Fruit fly (Drosophila melanogaster) whole organism, embryonic: ENCODE measurements around the gene CG15141.

Experiments
- Aef1 ChIP-seq: fragments of 200-800 bp; sonication (Bioruptor generic); IDR thresholded peaks from 3 replicates; pipeline ENCODE4 v1.3.6; 2022; ENCODE audit warnings: missing biosample characterization, missing genetic modification characterization
- Antp ChIP-seq: fragments of 200-800 bp; sonication (Bioruptor generic); optimal IDR thresholded peaks from 3 replicates; lab custom pipeline; 2016; ENCODE audit warnings: missing biosample characterization, missing genetic modification characterization
- Bdp1 ChIP-seq: fragments of 200-800 bp; sonication (Bioruptor generic); optimal IDR thresholded peaks from 3 replicates; lab custom pipeline; 2016; ENCODE audit warnings: missing biosample characterization, missing genetic modification characterization
- CG10147 ChIP-seq: fragments of 200-800 bp; sonication (Bioruptor generic); optimal IDR thresholded peaks from 2 replicates; lab custom pipeline; 2019; ENCODE audit warnings: missing biosample characterization, mild to moderate bottlenecking, missing genetic modification characterization, moderate library complexity
- CG10274 ChIP-seq: fragments of 200-800 bp; sonication (Bioruptor generic); optimal IDR thresholded peaks from 3 replicates; lab custom pipeline; 2017; ENCODE audit warnings: missing biosample characterization, mild to moderate bottlenecking, missing genetic modification characterization
- CG10321 ChIP-seq: fragments of 200-800 bp; sonication (Bioruptor generic); IDR thresholded peaks from 2 replicates; pipeline ENCODE4 v1.3.6; 2022; ENCODE audit warnings: missing biosample characterization, missing genetic modification characterization
- CG12769 ChIP-seq: fragments of 200-800 bp; sonication (Bioruptor generic); optimal IDR thresholded peaks from 2 replicates; lab custom pipeline; 2019; ENCODE audit warnings: missing biosample characterization, mild to moderate bottlenecking, missing genetic modification characterization, moderate library complexity
- CG12942 ChIP-seq: fragments of 200-800 bp; sonication (Bioruptor generic); optimal IDR thresholded peaks from 3 replicates; lab custom pipeline; 2016; ENCODE audit warnings: missing biosample characterization, missing genetic modification characterization
- CG13775 ChIP-seq: fragments of 200-800 bp; sonication (Bioruptor generic); optimal IDR thresholded peaks from 3 replicates; lab custom pipeline; 2017; ENCODE audit warnings: missing biosample characterization, mild to moderate bottlenecking, missing genetic modification characterization
- CG14710 ChIP-seq: fragments of 200-800 bp; sonication (Bioruptor generic); optimal IDR thresholded peaks from 3 replicates; lab custom pipeline; 2019; ENCODE audit warnings: missing biosample characterization, mild to moderate bottlenecking, missing genetic modification characterization, moderate library complexity
- CG17186 ChIP-seq: fragments of 200-800 bp; sonication (Bioruptor generic); optimal IDR thresholded peaks from 3 replicates; lab custom pipeline; 2017; ENCODE audit warnings: missing biosample characterization, missing genetic modification reagents, missing genetic modification characterization
- CG18262 ChIP-seq: fragments of 200-800 bp; optimal IDR thresholded peaks from 3 replicates; lab custom pipeline; 2019; ENCODE audit warnings: missing biosample characterization, mild to moderate bottlenecking, missing genetic modification characterization, moderate library complexity
- CG18476 ChIP-seq: fragments of 200-800 bp; sonication (Bioruptor generic); optimal IDR thresholded peaks from 2 replicates; lab custom pipeline; 2016; ENCODE audit warnings: missing biosample characterization, mild to moderate bottlenecking, missing genetic modification characterization
- CG30020 ChIP-seq: fragments of 200-800 bp; optimal IDR thresholded peaks from 2 replicates; lab custom pipeline; 2019; ENCODE audit warnings: missing biosample characterization, mild to moderate bottlenecking, missing genetic modification characterization, moderate library complexity
- CG32532 ChIP-seq: fragments of 200-800 bp; sonication (Bioruptor generic); IDR thresholded peaks from 2 replicates; pipeline ENCODE4 v1.3.6; 2022; ENCODE audit warnings: missing biosample characterization, missing genetic modification characterization
- CG3281 ChIP-seq: fragments of 200-800 bp; sonication (Bioruptor generic); optimal IDR thresholded peaks from 3 replicates; lab custom pipeline; 2017; ENCODE audit warnings: missing biosample characterization, mild to moderate bottlenecking, missing genetic modification characterization
- CG33557 ChIP-seq: fragments of 200-800 bp; sonication (Bioruptor generic); optimal IDR thresholded peaks from 2 replicates; lab custom pipeline; 2019; ENCODE audit warnings: missing biosample characterization, mild to moderate bottlenecking, missing genetic modification characterization, moderate library complexity
- CG3995 ChIP-seq: fragments of 200-800 bp; sonication (Bioruptor generic); optimal IDR thresholded peaks from 3 replicates; lab custom pipeline; 2016; ENCODE audit warnings: missing biosample characterization, missing genetic modification characterization
- CG42726 ChIP-seq: fragments of 200-800 bp; sonication (Bioruptor generic); IDR thresholded peaks from 2 replicates; pipeline ENCODE4 v1.3.6; 2022; ENCODE audit warnings: missing biosample characterization, missing genetic modification characterization; ENCODE audit not compliant: partially characterized antibody
- CG5245 ChIP-seq: fragments of 200-800 bp; sonication (Bioruptor generic); optimal IDR thresholded peaks from 3 replicates; lab custom pipeline; 2016; ENCODE audit warnings: missing biosample characterization, missing genetic modification characterization
- CG6791 ChIP-seq: fragments of 200-800 bp; sonication (Bioruptor generic); IDR thresholded peaks from 3 replicates; pipeline ENCODE4 v1.3.6; 2022; ENCODE audit warnings: missing biosample characterization, missing genetic modification characterization; ENCODE audit not compliant: partially characterized antibody
- CG7963 ChIP-seq: fragments of 200-800 bp; sonication (Bioruptor generic); IDR thresholded peaks from 3 replicates; pipeline ENCODE4 v1.3.6; 2022; ENCODE audit warnings: missing biosample characterization, missing genetic modification characterization; ENCODE audit not compliant: partially characterized antibody
- CkIIα-i1 ChIP-seq: fragments of 200-800 bp; sonication (Bioruptor generic); IDR thresholded peaks from 2 replicates; pipeline ENCODE4 v1.3.6; 2022; ENCODE audit warnings: missing biosample characterization, missing genetic modification characterization
- H15 ChIP-seq: fragments of 200-800 bp; sonication (Bioruptor generic); IDR thresholded peaks from 3 replicates; pipeline ENCODE4 v1.3.6; 2022; ENCODE audit warnings: missing biosample characterization, missing genetic modification characterization
- Hey ChIP-seq: fragments of 200-800 bp; sonication (Bioruptor generic); optimal IDR thresholded peaks from 3 replicates; lab custom pipeline; 2018; ENCODE audit warnings: missing biosample characterization, mild to moderate bottlenecking, missing genetic modification characterization
- Hr78 ChIP-seq, 2 experiments: fragments of 200-800 bp in 1 of 2; fragments of >200 bp in 1 of 2; sonication (Bioruptor generic) in 1 of 2; optimal IDR thresholded peaks; 2 replicates each; lab custom pipeline; 2017 to 2019; ENCODE audit warnings: missing biosample characterization in 2 of 2, missing genetic modification characterization in 2 of 2, mild to moderate bottlenecking in 1 of 2, moderate library complexity in 1 of 2
- Neu2 ChIP-seq: fragments of 200-800 bp; sonication (Bioruptor generic); optimal IDR thresholded peaks from 3 replicates; lab custom pipeline; 2016; ENCODE audit warnings: missing biosample characterization, missing genetic modification characterization, borderline replicate concordance
- Nf-YC ChIP-seq: fragments of 200-800 bp; optimal IDR thresholded peaks from 3 replicates; lab custom pipeline; 2019; ENCODE audit warnings: missing biosample characterization, mild to moderate bottlenecking, missing genetic modification characterization, moderate library complexity
- PHDP ChIP-seq: fragments of 200-800 bp; sonication (Bioruptor generic); optimal IDR thresholded peaks from 3 replicates; lab custom pipeline; 2018; ENCODE audit warnings: missing biosample characterization, mild to moderate bottlenecking, missing genetic modification characterization, moderate library complexity
- Trl ChIP-seq, 3 experiments: fragments of >200 bp in 2 of 3; fragments of 200-800 bp in 1 of 3; sonication (Bioruptor generic) in 1 of 3; optimal IDR thresholded peaks; 2 replicates in 1 of 3; 3 replicates in 2 of 3; lab custom pipeline; 2016 to 2017; ENCODE audit warnings: missing biosample characterization in 1 of 3, missing genetic modification characterization in 1 of 3
- bcd ChIP-seq: fragments of 200-800 bp; sonication (Bioruptor generic); optimal IDR thresholded peaks from 2 replicates; lab custom pipeline; 2017; ENCODE audit warnings: missing biosample characterization, mild to moderate bottlenecking, missing genetic modification characterization
- crc ChIP-seq: fragments of 200-800 bp; sonication (Bioruptor generic); optimal IDR thresholded peaks from 2 replicates; lab custom pipeline; 2016; ENCODE audit warnings: missing biosample characterization, missing genetic modification characterization
- crp ChIP-seq, 2 experiments: fragments of 200-800 bp; sonication (Bioruptor generic); optimal IDR thresholded peaks; 2 replicates in 1 of 2; 3 replicates in 1 of 2; lab custom pipeline; 2017; ENCODE audit warnings: missing biosample characterization in 2 of 2, missing genetic modification characterization in 2 of 2, mild to moderate bottlenecking in 1 of 2, moderate library complexity in 1 of 2
- dm ChIP-seq: fragments of 200-800 bp; sonication (Bioruptor generic); optimal IDR thresholded peaks from 3 replicates; lab custom pipeline; 2016; ENCODE audit warnings: missing biosample characterization, missing genetic modification characterization
- dmrt11E ChIP-seq: fragments of 200-800 bp; sonication (Bioruptor generic); optimal IDR thresholded peaks from 3 replicates; lab custom pipeline; 2018; ENCODE audit warnings: missing biosample characterization, mild to moderate bottlenecking, missing genetic modification characterization, moderate library complexity
- en ChIP-seq: fragments of 200-800 bp; sonication (Bioruptor generic); optimal IDR thresholded peaks from 2 replicates; lab custom pipeline; 2016; ENCODE audit warnings: missing biosample characterization, missing genetic modification characterization
- grn ChIP-seq: fragments of 200-800 bp; sonication (Bioruptor generic); optimal IDR thresholded peaks from 3 replicates; lab custom pipeline; 2017; ENCODE audit warnings: missing biosample characterization, missing genetic modification characterization
- gt ChIP-seq: fragments of 200-800 bp; sonication (Bioruptor generic); IDR thresholded peaks from 2 replicates; pipeline ENCODE4 v1.3.6; 2022; ENCODE audit warnings: missing biosample characterization, missing genetic modification characterization
- h ChIP-seq: fragments of >200 bp; optimal IDR thresholded peaks from 2 replicates; lab custom pipeline; 2017
- knrl ChIP-seq: fragments of 200-800 bp; sonication (Bioruptor generic); IDR thresholded peaks from 3 replicates; pipeline ENCODE4 v1.3.6; 2022; ENCODE audit warnings: missing biosample characterization, missing genetic modification characterization; ENCODE audit not compliant: partially characterized antibody
- mirr ChIP-seq: fragments of 200-800 bp; sonication (Bioruptor generic); optimal IDR thresholded peaks from 3 replicates; lab custom pipeline; 2018; ENCODE audit warnings: missing biosample characterization, mild to moderate bottlenecking, missing genetic modification characterization
- p53 ChIP-seq: fragments of 200-800 bp; sonication (Bioruptor generic); optimal IDR thresholded peaks from 2 replicates; lab custom pipeline; 2016; ENCODE audit warnings: missing biosample characterization, missing genetic modification characterization
- pita ChIP-seq: fragments of 200-800 bp; sonication (Bioruptor generic); optimal IDR thresholded peaks from 2 replicates; lab custom pipeline; 2017; ENCODE audit warnings: missing biosample characterization, mild to moderate bottlenecking, missing genetic modification characterization
- sr ChIP-seq: fragments of 200-800 bp; sonication (Bioruptor generic); IDR thresholded peaks from 3 replicates; pipeline ENCODE4 v1.3.6; 2022; ENCODE audit warnings: missing biosample characterization, missing genetic modification characterization
- twi ChIP-seq: fragments of 200-800 bp; optimal IDR thresholded peaks from 2 replicates; lab custom pipeline; 2019; ENCODE audit warnings: missing biosample characterization, mild to moderate bottlenecking, missing genetic modification characterization, moderate library complexity
- tx ChIP-seq: fragments of 200-800 bp; sonication (Bioruptor generic); optimal IDR thresholded peaks from 2 replicates; lab custom pipeline; 2016; ENCODE audit warnings: missing biosample characterization, missing genetic modification characterization
- wek ChIP-seq: fragments of 200-800 bp; sonication (Bioruptor generic); optimal IDR thresholded peaks from 3 replicates; lab custom pipeline; 2018; ENCODE audit warnings: missing biosample characterization, mild to moderate bottlenecking, missing genetic modification characterization, moderate library complexity
- z ChIP-seq: fragments of 200-800 bp; sonication (Bioruptor generic); IDR thresholded peaks from 3 replicates; pipeline ENCODE4 v1.3.6; 2022; ENCODE audit warnings: missing biosample characterization, missing genetic modification characterization

CG15141 gene

dm6 chr2L:17450505-17451415 lies 40.3 kb downstream of the CG15141 start (continued):
- TF ChIP-seq CG14710 (tag; lab: Kevin White, UChicago), result no peak
- TF ChIP-seq Hr78 (GFP tag; optimal IDR thresholded peaks at IDR 0.05; lab: Kevin White, UChicago), result no peak
- TF ChIP-seq CG3995 (GFP tag; lab: Kevin White, UChicago), result peak; percentile 14
- peak; percentile 54 for TF ChIP-seq CG12769 (tag; lab: Kevin White, UChicago)
- TF ChIP-seq dm (GFP tag; lab: Kevin White, UChicago), result no peak
- no peak for TF ChIP-seq CG7963 (GFP tag; lab: Robert Waterston, UW)
- no peak for TF ChIP-seq CG6791 (GFP tag; lab: Robert Waterston, UW)
- TF ChIP-seq CG32532 (GFP tag; lab: Robert Waterston, UW), result no peak; the same call in 1 of the 2 replicates
- no peak for TF ChIP-seq CG30020 (tag; lab: Kevin White, UChicago)
- peak; percentile 70 for TF ChIP-seq CG18262 (tag; lab: Kevin White, UChicago)
- TF ChIP-seq gt, result no peak
- TF ChIP-seq knrl (GFP tag; lab: Robert Waterston, UW), result no peak
- peak; percentile 75 for TF ChIP-seq CG10147 (GFP tag; lab: Kevin White, UChicago)
- TF ChIP-seq CG5245, result no peak
- TF ChIP-seq bcd (GFP tag; lab: Kevin White, UChicago), result peak; percentile 56
- TF ChIP-seq z (GFP tag; lab: Robert Waterston, UW), result no peak
- TF ChIP-seq p53 (GFP tag; lab: Kevin White, UChicago), result no peak
- no peak for TF ChIP-seq CG10321
- no peak for TF ChIP-seq Aef1 (GFP tag; lab: Robert Waterston, UW)
- 0 out of 3 replicates have a peak, but pooled peaks have one; percentile 27 for TF ChIP-seq H15
- TF ChIP-seq twi (tag; lab: Kevin White, UChicago), result no peak
- TF ChIP-seq wek (GFP tag; lab: Kevin White, UChicago), result no peak
- TF ChIP-seq CG10274 (GFP tag; lab: Kevin White, UChicago), result no peak
- no peak for TF ChIP-seq pita (GFP tag; lab: Kevin White, UChicago)
- no peak for TF ChIP-seq Bdp1 (GFP tag; lab: Kevin White, UChicago)
- TF ChIP-seq Hey (tag; lab: Kevin White, UChicago), result no peak
- TF ChIP-seq crp (GFP tag; optimal IDR thresholded peaks at IDR 0.05; lab: Kevin White, UChicago), result peak in 1 of 2 experiments; percentile 13
- no peak for TF ChIP-seq dmrt11E (tag; lab: Kevin White, UChicago)
- peak in 1 of 2 experiments; percentile 25 for TF ChIP-seq Trl (optimal IDR thresholded peaks at IDR 0.05; lab: Kevin White, UChicago)
- TF ChIP-seq Trl (GFP tag; optimal IDR thresholded peaks at IDR 0.05; lab: Kevin White, UChicago), result peak; percentile 51
- TF ChIP-seq Neu2 (GFP tag; lab: Kevin White, UChicago), result no peak
- no peak for TF ChIP-seq CkIIα-i1 (GFP tag; lab: Robert Waterston, UW)
- TF ChIP-seq CG3281 (GFP tag; lab: Kevin White, UChicago), result peak; percentile 71
- TF ChIP-seq sr (GFP tag; lab: Robert Waterston, UW), result no peak
- peak; percentile 27 for TF ChIP-seq Antp (GFP tag; lab: Kevin White, UChicago)
- peak; percentile 46 for TF ChIP-seq CG18476 (GFP tag; lab: Kevin White, UChicago)
- peak; percentile 74 for TF ChIP-seq PHDP
- peak; percentile 7 for TF ChIP-seq CG12942 (GFP tag; lab: Kevin White, UChicago)
- no peak for TF ChIP-seq crc (GFP tag; lab: Kevin White, UChicago)
- TF ChIP-seq mirr (GFP tag; lab: Kevin White, UChicago), result no peak
- no peak for TF ChIP-seq h (lab: Kevin White, UChicago)
- TF ChIP-seq CG17186, result no peak
- no peak for TF ChIP-seq tx (GFP tag; lab: Kevin White, UChicago)
- peak; percentile 15 for TF ChIP-seq en (GFP tag; lab: Kevin White, UChicago)
- no peak for TF ChIP-seq grn
- TF ChIP-seq CG42726 (GFP tag; lab: Robert Waterston, UW), result no peak
- TF ChIP-seq CG13775 (GFP tag; lab: Kevin White, UChicago), result no peak
- peak; percentile 43 for TF ChIP-seq Nf-YC (tag; lab: Kevin White, UChicago)
- no peak for TF ChIP-seq CG33557
